Worm (Caenorhabditis elegans): ENCODE data around the gene F27E5.9.

DNA sequence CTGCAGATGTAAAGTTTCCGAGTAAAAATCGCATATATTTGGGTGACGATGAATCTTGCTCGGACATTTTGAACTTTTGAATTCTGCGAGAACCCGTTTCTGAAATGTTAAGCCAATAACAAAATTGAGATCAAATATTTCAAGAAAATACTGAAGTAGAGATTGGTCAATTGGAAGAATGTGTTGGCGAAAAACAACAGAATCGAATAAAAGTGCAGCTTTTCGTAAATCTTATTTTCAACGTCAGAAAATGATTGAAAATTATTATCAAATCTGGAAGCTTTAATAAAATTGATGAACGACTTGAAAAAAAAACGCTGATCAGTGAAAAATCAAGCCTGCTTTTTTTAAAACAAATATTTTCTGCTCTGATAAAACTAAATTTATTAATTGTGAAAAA, 7.4 kb upstream of the F27E5.9 start, which contains the start of gene F27E5.8:
- TF ChIP-seq W03F9.2 (tag; optimal IDR thresholded peaks at IDR 0.05) (no peak), him-1 (tag; optimal IDR thresholded peaks at IDR 0.05) (no peak), dao-5 (tag; optimal IDR thresholded peaks at IDR 0.05) (no peak)
